Fruit fly (Drosophila melanogaster): ENCODE measurements around the gene Thor.

Gene Thor

dm6 chr2L:3493475-3493874 lies 15.2 kb downstream of the Thor start:
- no peak for TF ChIP-seq dl (GFP tag; optimal IDR thresholded peaks at IDR 0.05; ENCODE audit: insufficient read depth in 1 of 2, partially characterized antibody in 2 of 2)
- no peak for TF ChIP-seq dmrt93B (GFP tag; optimal IDR thresholded peaks at IDR 0.05)
- TF ChIP-seq N (GFP tag; optimal IDR thresholded peaks at IDR 0.05): no peak
- TF ChIP-seq jim (GFP tag; optimal IDR thresholded peaks at IDR 0.05): no peak
- TF ChIP-seq Rel (GFP tag; optimal IDR thresholded peaks at IDR 0.05): no peak
- TF ChIP-seq Rel (tag; optimal IDR thresholded peaks at IDR 0.05): no peak
- no peak for TF ChIP-seq foxo (GFP tag; optimal IDR thresholded peaks at IDR 0.05)
- no peak for TF ChIP-seq sv (GFP tag; optimal IDR thresholded peaks at IDR 0.05)
- TF ChIP-seq HLH106 (tag; optimal IDR thresholded peaks at IDR 0.05): no peak
- no peak for TF ChIP-seq Jra (GFP tag; optimal IDR thresholded peaks at IDR 0.05)
- TF ChIP-seq Myc (optimal IDR thresholded peaks at IDR 0.05): no peak
- TF ChIP-seq pan (optimal IDR thresholded peaks at IDR 0.05): no peak
- TF ChIP-seq Hnf4 (GFP tag; optimal IDR thresholded peaks at IDR 0.05): no peak
- TF ChIP-seq Hr83 (GFP tag; optimal IDR thresholded peaks at IDR 0.05; ENCODE audit: poor library complexity, severe bottlenecking): no peak
- TF ChIP-seq CG9705 (GFP tag; optimal IDR thresholded peaks at IDR 0.05): no peak
- no peak for TF ChIP-seq rgr (GFP tag; optimal IDR thresholded peaks at IDR 0.05)

dm6 chr2L:3495465-3495864 lies 17.2 kb downstream of the Thor start:
- no peak for TF ChIP-seq lola (GFP tag; optimal IDR thresholded peaks at IDR 0.05)
- no peak for TF ChIP-seq woc (GFP tag; optimal IDR thresholded peaks at IDR 0.05)
- TF ChIP-seq foxo (GFP tag; optimal IDR thresholded peaks at IDR 0.05): no peak
- TF ChIP-seq Hr83 (GFP tag; optimal IDR thresholded peaks at IDR 0.05; ENCODE audit: poor library complexity, severe bottlenecking): no peak
- TF ChIP-seq Abd-B (GFP tag; optimal IDR thresholded peaks at IDR 0.05): no peak
- TF ChIP-seq pan (optimal IDR thresholded peaks at IDR 0.05): no peak
- TF ChIP-seq Myc (optimal IDR thresholded peaks at IDR 0.05): no peak
- no peak for TF ChIP-seq dmrt93B (GFP tag; optimal IDR thresholded peaks at IDR 0.05)
- TF ChIP-seq ey (GFP tag; optimal IDR thresholded peaks at IDR 0.05): no peak
- no peak for TF ChIP-seq jim (GFP tag; optimal IDR thresholded peaks at IDR 0.05)
- no peak for TF ChIP-seq Mio (GFP tag; optimal IDR thresholded peaks at IDR 0.05)
- no peak for TF ChIP-seq Dfd (GFP tag; optimal IDR thresholded peaks at IDR 0.05)
- TF ChIP-seq psq (GFP tag; optimal IDR thresholded peaks at IDR 0.05): no peak

- TF ChIP-seq CG32264 (GFP tag; optimal IDR thresholded peaks at IDR 0.05): no peak
- TF ChIP-seq h (GFP tag; optimal IDR thresholded peaks at IDR 0.05): no peak
- TF ChIP-seq CrebA (GFP tag; optimal IDR thresholded peaks at IDR 0.05; ENCODE audit: borderline replicate concordance): no peak
- no peak for TF ChIP-seq Hr83 (GFP tag; optimal IDR thresholded peaks at IDR 0.05; ENCODE audit: poor library complexity, severe bottlenecking)
- no peak for TF ChIP-seq Dif (GFP tag; optimal IDR thresholded peaks at IDR 0.05; ENCODE audit: partially characterized antibody)
- TF ChIP-seq GATAd (GFP tag; optimal IDR thresholded peaks at IDR 0.05): no peak
- no peak for TF ChIP-seq dmrt93B (GFP tag; optimal IDR thresholded peaks at IDR 0.05)
These were observed 26.6 kb downstream of the Thor start for dm6 chr2L:3504851-3505250.

- TF ChIP-seq ey (GFP tag; optimal IDR thresholded peaks at IDR 0.05) (no peak), sage (GFP tag; optimal IDR thresholded peaks at IDR 0.05) (no peak), sv (GFP tag; optimal IDR thresholded peaks at IDR 0.05) (no peak), Dfd (GFP tag; optimal IDR thresholded peaks at IDR 0.05) (no peak), GATAd (GFP tag; optimal IDR thresholded peaks at IDR 0.05) (no peak), tai (GFP tag; optimal IDR thresholded peaks at IDR 0.05) (no peak), usp (GFP tag; optimal IDR thresholded peaks at IDR 0.05) (no peak)
These were observed 28.1 kb downstream of the Thor start for dm6 chr2L:3506322-3506721.

dm6 chr2L:3506806-3507205 lies 28.6 kb downstream of the Thor start:
- TF ChIP-seq Sp1 (GFP tag; optimal IDR thresholded peaks at IDR 0.05) (no peak), CrebA (GFP tag; optimal IDR thresholded peaks at IDR 0.05; ENCODE audit: borderline replicate concordance) (no peak), Hr78 (GFP tag; optimal IDR thresholded peaks at IDR 0.05) (no peak), sage (GFP tag; optimal IDR thresholded peaks at IDR 0.05) (no peak), tai (GFP tag; optimal IDR thresholded peaks at IDR 0.05) (no peak), pan (optimal IDR thresholded peaks at IDR 0.05) (no peak), br (GFP tag; optimal IDR thresholded peaks at IDR 0.05) (no peak), CG9705 (GFP tag; optimal IDR thresholded peaks at IDR 0.05) (no peak), OdsH (GFP tag; optimal IDR thresholded peaks at IDR 0.05) (no peak), Dfd (GFP tag; optimal IDR thresholded peaks at IDR 0.05) (no peak), Hnf4 (GFP tag; optimal IDR thresholded peaks at IDR 0.05) (no peak), Hr83 (GFP tag; optimal IDR thresholded peaks at IDR 0.05; ENCODE audit: poor library complexity, severe bottlenecking) (no peak)

Measured in whole organism, wandering third instar larva.